Worm (Caenorhabditis elegans) whole organism, L4 larva: ENCODE measurements around the gene alkb-7.

Experiments
- D1046.2 ChIP-seq: fragments of 200-800 bp; sonication (Bioruptor generic); IDR thresholded peaks from 2 replicates; pipeline ENCODE4 v1.3.6; 2022; ENCODE audit warnings: missing genetic modification characterization, missing compliant biosample characterization
- F37D6.2 ChIP-seq: sonication (generic microtip); optimal IDR thresholded peaks from 2 replicates; lab custom pipeline; 2016; ENCODE audit warnings: mild to moderate bottlenecking, missing genetic modification characterization, missing compliant biosample characterization
- F49E8.2 ChIP-seq: sonication (generic microtip); optimal IDR thresholded peaks from 2 replicates; lab custom pipeline; 2016; ENCODE audit warnings: missing compliant biosample characterization, mild to moderate bottlenecking, missing genetic modification characterization, borderline replicate concordance
- Y105C5A.15 ChIP-seq: fragments of 200-800 bp; sonication (Bioruptor generic); IDR thresholded peaks from 2 replicates; pipeline ENCODE4 v1.3.6; 2022; ENCODE audit warnings: missing genetic modification characterization, missing compliant biosample characterization
- Y5F2A.4 ChIP-seq: fragments of 200-800 bp; sonication (Bioruptor generic); optimal IDR thresholded peaks from 2 replicates; lab custom pipeline; 2018; ENCODE audit warnings: mild to moderate bottlenecking, missing genetic modification characterization, missing compliant biosample characterization
- Y75B8A.6 ChIP-seq: fragments of 200-800 bp; sonication (Bioruptor generic); IDR thresholded peaks from 2 replicates; pipeline ENCODE4 v1.3.6; 2022; ENCODE audit warnings: missing genetic modification reagents, missing genetic modification characterization, missing compliant biosample characterization
- ZK546.5 ChIP-seq, 2 experiments: sonication (generic microtip); optimal IDR thresholded peaks; 2 replicates each; lab custom pipeline; 2017; ENCODE audit warnings: missing biosample characterization in 2 of 2, missing genetic modification characterization in 2 of 2
- ceh-20 ChIP-seq: fragments of 200-800 bp; sonication (Bioruptor generic); IDR thresholded peaks from 2 replicates; pipeline ENCODE4 v1.3.6; 2022; ENCODE audit warnings: missing genetic modification reagents, missing genetic modification characterization, missing compliant biosample characterization
- ceh-28 ChIP-seq: fragments of 150-350 bp; optimal IDR thresholded peaks from 2 replicates; lab custom pipeline; 2014; ENCODE audit warnings: missing biosample characterization, missing genetic modification reagents, missing genetic modification characterization
- ceh-82 ChIP-seq: sonication (generic microtip); optimal IDR thresholded peaks from 2 replicates; lab custom pipeline; 2017; ENCODE audit warnings: missing biosample characterization, missing genetic modification characterization
- daf-16 ChIP-seq, 3 experiments: sonication (generic microtip); optimal IDR thresholded peaks; 2 replicates each; lab custom pipeline; 2016 to 2017; ENCODE audit warnings: missing genetic modification characterization in 3 of 3, missing genetic modification reagents in 3 of 3, mild to moderate bottlenecking in 2 of 3, missing compliant biosample characterization in 2 of 3, missing biosample characterization in 1 of 3, moderate library complexity in 1 of 3
- daf-19 ChIP-seq: fragments of 200-800 bp; sonication (Bioruptor generic); conservative IDR thresholded peaks from 2 replicates; pipeline ENCODE4 v1.3.6; 2022; ENCODE audit warnings: missing genetic modification characterization, missing compliant biosample characterization
- dmd-6 ChIP-seq: fragments of 200-800 bp; sonication (Bioruptor generic); IDR thresholded peaks from 2 replicates; pipeline ENCODE4 v1.3.6; 2022; ENCODE audit warnings: missing genetic modification reagents, missing genetic modification characterization, missing compliant biosample characterization
- dmd-8 ChIP-seq: fragments of 200-800 bp; sonication (Bioruptor generic); IDR thresholded peaks from 2 replicates; pipeline ENCODE4 v1.3.6; 2022; ENCODE audit warnings: missing genetic modification characterization, missing compliant biosample characterization
- dpl-1 ChIP-seq: fragments of 150-350 bp; optimal IDR thresholded peaks from 2 replicates; lab custom pipeline; 2014; ENCODE audit warnings: missing biosample characterization, missing genetic modification reagents, missing genetic modification characterization
- dve-1 ChIP-seq: sonication (generic microtip); optimal IDR thresholded peaks from 2 replicates; lab custom pipeline; 2017; ENCODE audit warnings: antibody characterized with exemption, mild to moderate bottlenecking, missing genetic modification characterization, missing compliant biosample characterization; ENCODE audit not compliant: insufficient read depth
- fos-1 ChIP-seq: fragments of 150-350 bp; optimal IDR thresholded peaks from 2 replicates; lab custom pipeline; 2014; ENCODE audit warnings: missing biosample characterization, missing genetic modification characterization
- gei-8 ChIP-seq: fragments of 200-800 bp; sonication (Bioruptor generic); optimal IDR thresholded peaks from 2 replicates; lab custom pipeline; 2018; ENCODE audit warnings: mild to moderate bottlenecking, missing genetic modification characterization, missing compliant biosample characterization
- hlh-11 ChIP-seq: fragments of 200-800 bp; sonication (Bioruptor generic); optimal IDR thresholded peaks from 2 replicates; lab custom pipeline; 2018; ENCODE audit warnings: mild to moderate bottlenecking, missing genetic modification characterization, missing compliant biosample characterization
- hlh-30 ChIP-seq: sonication (generic microtip); optimal IDR thresholded peaks from 2 replicates; lab custom pipeline; 2017; ENCODE audit warnings: antibody characterized with exemption, mild to moderate bottlenecking, missing genetic modification characterization, missing compliant biosample characterization; ENCODE audit not compliant: insufficient read depth
- hmg-1.1 ChIP-seq: fragments of 200-800 bp; sonication (Bioruptor generic); IDR thresholded peaks from 2 replicates; pipeline ENCODE4 v1.3.6; 2022; ENCODE audit warnings: missing genetic modification reagents, missing genetic modification characterization, missing compliant biosample characterization
- lim-7 ChIP-seq: fragments of 200-800 bp; sonication (Bioruptor generic); IDR thresholded peaks from 2 replicates; pipeline ENCODE4 v1.3.6; 2022; ENCODE audit warnings: missing genetic modification characterization, missing compliant biosample characterization
- lin-29 ChIP-seq: fragments of 200-800 bp; sonication (Bioruptor generic); IDR thresholded peaks from 2 replicates; pipeline ENCODE4 v1.3.6; 2022; ENCODE audit warnings: missing genetic modification reagents, missing genetic modification characterization, missing compliant biosample characterization
- lin-38 ChIP-seq: fragments of 200-800 bp; sonication (Bioruptor generic); IDR thresholded peaks from 2 replicates; pipeline ENCODE4 v1.3.6; 2022; ENCODE audit warnings: missing genetic modification reagents, missing genetic modification characterization, missing compliant biosample characterization
- lin-39 ChIP-seq: fragments of 150-350 bp; optimal IDR thresholded peaks from 2 replicates; lab custom pipeline; 2014; ENCODE audit warnings: missing biosample characterization, missing genetic modification reagents, missing genetic modification characterization
- lir-3 ChIP-seq: sonication (generic microtip); optimal IDR thresholded peaks from 2 replicates; lab custom pipeline; 2016; ENCODE audit warnings: mild to moderate bottlenecking, missing genetic modification characterization, missing compliant biosample characterization
- mdl-1 ChIP-seq, 2 experiments: fragments of 150-350 bp in 1 of 2; sonication (generic microtip) in 1 of 2; optimal IDR thresholded peaks; 2 replicates each; lab custom pipeline; 2014 to 2017; ENCODE audit warnings: missing biosample characterization in 2 of 2, missing genetic modification characterization in 2 of 2
- mdt-29 ChIP-seq: fragments of 200-800 bp; sonication (Bioruptor generic); IDR thresholded peaks from 2 replicates; pipeline ENCODE4 v1.3.6; 2022; ENCODE audit warnings: missing genetic modification reagents, missing genetic modification characterization, missing compliant biosample characterization
- mes-2 ChIP-seq: sonication (generic microtip); optimal IDR thresholded peaks from 2 replicates; lab custom pipeline; 2016; ENCODE audit warnings: missing genotype, mild to moderate bottlenecking, missing genetic modification characterization, missing compliant biosample characterization; ENCODE audit not compliant: poor library complexity, severe bottlenecking
- mxl-3 ChIP-seq: fragments of 200-800 bp; sonication (Bioruptor generic); optimal IDR thresholded peaks from 2 replicates; lab custom pipeline; 2018; ENCODE audit warnings: mild to moderate bottlenecking, missing genetic modification characterization, missing compliant biosample characterization
- nhr-11 ChIP-seq: fragments of 150-350 bp; optimal IDR thresholded peaks from 2 replicates; lab custom pipeline; 2014; ENCODE audit warnings: missing biosample characterization, missing genetic modification characterization
- nhr-237 ChIP-seq: sonication (generic microtip); optimal IDR thresholded peaks from 2 replicates; lab custom pipeline; 2017; ENCODE audit warnings: missing biosample characterization, missing genetic modification characterization
- nhr-25 ChIP-seq: sonication (generic microtip); optimal IDR thresholded peaks from 2 replicates; lab custom pipeline; 2017; ENCODE audit warnings: missing genetic modification characterization, mild to moderate bottlenecking, missing compliant biosample characterization, antibody characterized with exemption, moderate library complexity, borderline replicate concordance; ENCODE audit not compliant: insufficient read depth
- nhr-28 ChIP-seq: fragments of 150-350 bp; optimal IDR thresholded peaks from 2 replicates; lab custom pipeline; 2014; ENCODE audit warnings: missing biosample characterization, missing genetic modification characterization
- nhr-41 ChIP-seq: fragments of 200-800 bp; sonication (Bioruptor generic); IDR thresholded peaks from 2 replicates; pipeline ENCODE4 v1.3.6; 2022; ENCODE audit warnings: missing genetic modification reagents, missing genetic modification characterization, missing compliant biosample characterization
- nhr-76 ChIP-seq: fragments of 150-350 bp; optimal IDR thresholded peaks from 2 replicates; lab custom pipeline; 2014; ENCODE audit warnings: missing biosample characterization, missing genetic modification characterization
- php-3 ChIP-seq: fragments of 200-800 bp; sonication (Bioruptor generic); IDR thresholded peaks from 2 replicates; pipeline ENCODE4 v1.3.6; 2022; ENCODE audit warnings: missing genetic modification reagents, missing genetic modification characterization, missing compliant biosample characterization
- pqm-1 ChIP-seq: sonication (generic microtip); optimal IDR thresholded peaks from 2 replicates; lab custom pipeline; 2017; ENCODE audit warnings: missing biosample characterization, missing genetic modification characterization
- rbr-2 ChIP-seq: sonication (generic microtip); optimal IDR thresholded peaks from 2 replicates; lab custom pipeline; 2016; ENCODE audit warnings: missing genotype, missing genetic modification characterization, missing compliant biosample characterization
- set-16 ChIP-seq: fragments of 200-800 bp; sonication (Bioruptor generic); IDR thresholded peaks from 2 replicates; pipeline ENCODE4 v1.3.6; 2022; ENCODE audit warnings: missing genetic modification reagents, missing genetic modification characterization, missing compliant biosample characterization
- unc-62 ChIP-seq, 3 experiments: fragments of 150-350 bp in 1 of 3; sonication (generic microtip); optimal IDR thresholded peaks in 2 of 3; peaks in 1 of 3; 1 replicate in 1 of 3; 2 replicates in 2 of 3; lab custom pipeline; 2014 to 2017; ENCODE audit warnings: missing biosample characterization in 3 of 3, missing genetic modification characterization in 3 of 3, missing genetic modification reagents in 3 of 3, missing genotype in 1 of 3
- vab-7 ChIP-seq: fragments of 200-800 bp; sonication (Bioruptor generic); IDR thresholded peaks from 2 replicates; pipeline ENCODE4 v1.3.6; 2022; ENCODE audit warnings: missing genetic modification reagents, missing genetic modification characterization, missing compliant biosample characterization
- zag-1 ChIP-seq: fragments of 150-350 bp; optimal IDR thresholded peaks from 2 replicates; lab custom pipeline; 2014; ENCODE audit warnings: missing biosample characterization, missing genetic modification characterization
- ztf-11 ChIP-seq: fragments of 150-350 bp; optimal IDR thresholded peaks from 2 replicates; lab custom pipeline; 2014; ENCODE audit warnings: missing biosample characterization, missing genetic modification characterization

The alkb-7 gene

ce11 chrII:12823437-12823836 lies 35.5 kb upstream of the alkb-7 start, which contains the start of gene Y46G5A.36 (continued):
- TF ChIP-seq php-3 (GFP tag; lab: Robert Waterston, UW) (peak; percentile 54; the same call in 1 of the 2 replicates), lin-38 (GFP tag; lab: Robert Waterston, UW) (no peak), lir-3 (tag; lab: Kevin White, UChicago) (no peak), nhr-25 (no peak), dve-1 (peak; percentile 87), mxl-3 (GFP tag; lab: Kevin White, UChicago) (peak; percentile 59)
- TF ChIP-seq, all 104 proteins: peak for 10

- TF ChIP-seq dmd-8 (GFP tag; lab: Robert Waterston, UW) (no peak), fos-1 (no peak), hlh-11 (tag; lab: Kevin White, UChicago) (no peak), hmg-1.1 (GFP tag; lab: Robert Waterston, UW) (no peak), daf-19 (GFP tag; lab: Robert Waterston, UW) (no peak), php-3 (GFP tag; lab: Robert Waterston, UW) (no peak), Y5F2A.4 (GFP tag; lab: Kevin White, UChicago) (no peak), mdt-29 (GFP tag; lab: Robert Waterston, UW) (no peak), gei-8 (GFP tag; lab: Kevin White, UChicago) (no peak), zag-1 (tag; lab: Kevin White, UChicago) (no peak), F49E8.2 (no peak)
These were observed 32.0 kb upstream of the alkb-7 start for ce11 chrII:12819979-12820378.

DNA sequence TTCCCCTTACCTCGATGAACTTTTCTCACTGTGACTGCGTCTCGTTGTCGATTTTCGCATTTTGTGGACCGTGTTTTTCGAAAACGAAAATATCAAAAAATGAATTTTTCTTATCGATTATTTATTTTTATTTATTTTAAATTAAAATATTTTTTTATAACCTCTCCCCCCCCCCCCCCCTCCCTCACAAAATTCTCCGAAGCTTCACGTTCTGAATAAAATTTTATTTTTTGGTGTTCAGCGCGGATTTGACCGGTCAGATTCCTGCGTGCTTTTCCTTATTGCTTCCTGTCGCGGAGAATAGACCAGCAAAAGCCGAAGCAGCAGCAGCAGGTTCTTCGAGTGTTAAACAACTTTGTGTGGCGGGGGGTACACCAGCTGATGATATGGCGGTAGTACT lies 30.5 kb upstream of the alkb-7 start, which contains the start of gene Y46G5A.22:
Gene Y46G5A.22 (minus strand): TSS at position 101 of the 400 bp plus-strand sequence.
- TF ChIP-seq ceh-28 = no peak
- no peak for TF ChIP-seq vab-7 (GFP tag; lab: Robert Waterston, UW)
- no peak for TF ChIP-seq ztf-11
- TF ChIP-seq D1046.2 (GFP tag; lab: Robert Waterston, UW) = no peak
- TF ChIP-seq lin-39 = no peak
- TF ChIP-seq F37D6.2 = no peak
- TF ChIP-seq nhr-76 = no peak
- no peak for TF ChIP-seq nhr-41 (GFP tag; lab: Robert Waterston, UW)
- no peak for TF ChIP-seq zag-1 (tag; lab: Kevin White, UChicago)
- TF ChIP-seq ceh-20 (GFP tag; lab: Robert Waterston, UW) = no peak
- no peak for TF ChIP-seq rbr-2 (tag; lab: Kevin White, UChicago)
- TF ChIP-seq unc-62 (GFP tag; optimal IDR thresholded peaks at IDR 0.05 in 1 of 2; lab: Kevin White, UChicago) = peak in 1 of 2 experiments; percentile 72
- no peak for TF ChIP-seq unc-62 (tag; optimal IDR thresholded peaks at IDR 0.05; lab: Kevin White, UChicago)
- no peak for TF ChIP-seq lin-29 (GFP tag; lab: Robert Waterston, UW)
- no peak for TF ChIP-seq ZK546.5 (tag; optimal IDR thresholded peaks at IDR 0.05; lab: Kevin White, UChicago)
- no peak for TF ChIP-seq Y105C5A.15 (GFP tag; lab: Robert Waterston, UW)
- TF ChIP-seq hlh-30 (tag; lab: Kevin White, UChicago) = peak; percentile 15
- no peak for TF ChIP-seq lim-7
- TF ChIP-seq, all 104 proteins: peak for 2

DNA sequence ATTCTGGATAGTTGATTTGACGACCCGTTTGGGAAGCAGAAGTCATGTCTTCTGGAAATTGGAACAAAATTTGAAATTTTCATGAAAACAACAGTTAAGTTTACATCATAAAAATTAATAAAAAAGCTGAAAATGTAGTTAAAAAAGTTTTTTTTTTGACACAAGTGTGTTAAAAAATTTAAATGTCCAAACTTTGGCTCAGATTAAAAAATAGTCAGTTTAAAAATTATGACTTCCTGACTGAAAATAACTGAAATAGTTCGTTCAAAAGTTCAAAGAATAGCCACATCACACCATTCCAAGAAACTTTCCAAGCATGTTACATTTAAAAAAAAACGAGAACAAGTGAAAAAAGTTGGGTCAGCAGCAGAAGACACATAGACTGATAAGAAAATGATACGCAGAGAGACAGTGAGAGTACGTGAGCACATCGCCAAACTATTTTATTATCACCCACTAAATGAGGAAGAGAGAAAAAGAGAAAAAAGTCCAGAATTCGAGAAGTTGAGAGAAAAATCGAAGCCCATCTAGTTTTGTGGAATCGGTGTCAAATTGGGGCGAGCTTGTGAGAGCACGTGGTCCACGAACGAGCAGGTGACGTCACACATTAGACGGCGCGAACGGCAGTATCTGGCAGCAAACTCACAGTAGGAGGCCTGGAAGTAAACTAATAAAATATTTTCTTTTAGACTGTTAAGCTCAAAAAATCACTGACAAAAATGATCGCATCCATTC lies 28.6 kb upstream of the alkb-7 start, which contains the start of gene acl-7:
Gene acl-7 (minus strand): TSS at position 51 of the 735 bp plus-strand sequence.
- TF ChIP-seq mdt-29 (GFP tag; lab: Robert Waterston, UW) (peak; percentile 92), Y75B8A.6 (GFP tag; lab: Robert Waterston, UW) (no peak), nhr-237 (tag; lab: Kevin White, UChicago) (no peak), set-16 (GFP tag; lab: Robert Waterston, UW) (no peak), ceh-82 (tag; lab: Kevin White, UChicago) (no peak), mes-2 (tag; lab: Kevin White, UChicago) (no peak), dve-1 (peak; percentile 55), lin-29 (GFP tag; lab: Robert Waterston, UW) (no peak), pqm-1 (tag; lab: Kevin White, UChicago) (peak; percentile 82), mdl-1 (tag; optimal IDR thresholded peaks at IDR 0.05; lab: Kevin White, UChicago) (peak in 1 of 2 experiments; percentile 10), nhr-11 (tag; lab: Kevin White, UChicago) (no peak), dpl-1 (GFP tag; lab: Kevin White, UChicago) (no peak), nhr-28 (tag; lab: Kevin White, UChicago) (peak; percentile 43), daf-16 (GFP tag; optimal IDR thresholded peaks at IDR 0.05; lab: Kevin White, UChicago) (no peak), daf-16 (tag; optimal IDR thresholded peaks at IDR 0.05; lab: Kevin White, UChicago) (peak; percentile 52), ceh-28 (no peak), dmd-6 (GFP tag; lab: Robert Waterston, UW) (peak; percentile 46; the same call in 1 of the 2 replicates)
